Worm (Caenorhabditis elegans) whole organism, L2 larva: ENCODE results near the gene smg-4.

Source experiments
- C34F6.9 ChIP-seq: fragments of 150-350 bp; optimal IDR thresholded peaks from 2 replicates; lab custom pipeline; 2014; ENCODE audit warnings: missing biosample characterization, missing genetic modification characterization
- F13H6.1 ChIP-seq: sonication (generic microtip); optimal IDR thresholded peaks from 2 replicates; lab custom pipeline; 2016; ENCODE audit warnings: missing genetic modification characterization, missing compliant biosample characterization
- Y55F3AM.14 ChIP-seq: fragments of 200-800 bp; sonication (Bioruptor generic); optimal IDR thresholded peaks from 2 replicates; lab custom pipeline; 2018; ENCODE audit warnings: mild to moderate bottlenecking, missing genetic modification characterization, missing compliant biosample characterization
- ZK546.5 ChIP-seq: sonication (generic microtip); optimal IDR thresholded peaks from 2 replicates; lab custom pipeline; 2017; ENCODE audit warnings: missing biosample characterization, missing genetic modification characterization
- alr-1 ChIP-seq: fragments of 150-350 bp; optimal IDR thresholded peaks from 2 replicates; lab custom pipeline; 2014; ENCODE audit warnings: missing biosample characterization, missing genetic modification characterization
- ama-1 ChIP-seq: fragments of 150-350 bp; optimal IDR thresholded peaks from 2 replicates; lab custom pipeline; 2018; ENCODE audit warnings: inconsistent platforms
- ceh-16 ChIP-seq: fragments of 150-350 bp; optimal IDR thresholded peaks from 2 replicates; lab custom pipeline; 2014; ENCODE audit warnings: missing biosample characterization, missing genetic modification characterization
- crh-2 ChIP-seq: sonication (generic microtip); optimal IDR thresholded peaks from 2 replicates; lab custom pipeline; 2017; ENCODE audit warnings: missing biosample characterization, missing genetic modification characterization
- dmd-4 ChIP-seq: sonication (generic microtip); optimal IDR thresholded peaks from 2 replicates; lab custom pipeline; 2017; ENCODE audit warnings: missing biosample characterization, missing genetic modification characterization
- egl-27 ChIP-seq: sonication (generic microtip); optimal IDR thresholded peaks from 3 replicates; lab custom pipeline; 2017; ENCODE audit warnings: missing biosample characterization, missing genetic modification reagents, missing genetic modification characterization
- elt-1 ChIP-seq: fragments of 150-350 bp; optimal IDR thresholded peaks from 2 replicates; lab custom pipeline; 2014; ENCODE audit warnings: missing biosample characterization, missing genetic modification characterization
- elt-3 ChIP-seq: sonication (generic microtip); optimal IDR thresholded peaks from 2 replicates; lab custom pipeline; 2017; ENCODE audit warnings: missing biosample characterization, missing genetic modification characterization
- fos-1 ChIP-seq: fragments of 150-350 bp; optimal IDR thresholded peaks from 2 replicates; lab custom pipeline; 2014; ENCODE audit warnings: missing biosample characterization, missing genetic modification characterization
- lin-11 ChIP-seq: fragments of 150-350 bp; sonication (generic microtip); optimal IDR thresholded peaks from 2 replicates; lab custom pipeline; 2014; ENCODE audit warnings: missing biosample characterization, missing genetic modification characterization, inconsistent platforms, mixed read lengths
- lin-13 ChIP-seq: fragments of 150-350 bp; optimal IDR thresholded peaks from 2 replicates; lab custom pipeline; 2014; ENCODE audit warnings: missing biosample characterization, missing genetic modification reagents, missing genetic modification characterization
- lin-39 ChIP-seq: fragments of 150-350 bp; optimal IDR thresholded peaks from 2 replicates; lab custom pipeline; 2014; ENCODE audit warnings: missing biosample characterization, missing genetic modification reagents, missing genetic modification characterization
- mab-5 ChIP-seq: fragments of 150-350 bp; optimal IDR thresholded peaks from 2 replicates; lab custom pipeline; 2014; ENCODE audit warnings: missing biosample characterization, missing genetic modification characterization
- mbf-1 ChIP-seq: sonication (generic microtip); optimal IDR thresholded peaks from 2 replicates; lab custom pipeline; 2017; ENCODE audit warnings: missing biosample characterization, missing genetic modification characterization
- nhr-10 ChIP-seq: sonication (generic microtip); optimal IDR thresholded peaks from 2 replicates; lab custom pipeline; 2017; ENCODE audit warnings: missing biosample characterization, missing genetic modification characterization
- nhr-11 ChIP-seq: fragments of 150-350 bp; optimal IDR thresholded peaks from 2 replicates; lab custom pipeline; 2014; ENCODE audit warnings: missing biosample characterization, missing genetic modification characterization
- nhr-12 ChIP-seq: fragments of 150-350 bp; optimal IDR thresholded peaks from 2 replicates; lab custom pipeline; 2014; ENCODE audit warnings: missing biosample characterization, missing genetic modification characterization
- nhr-129 ChIP-seq: fragments of 150-350 bp; optimal IDR thresholded peaks from 2 replicates; lab custom pipeline; 2014; ENCODE audit warnings: missing biosample characterization, missing genetic modification characterization
- nhr-21 ChIP-seq: fragments of 150-350 bp; optimal IDR thresholded peaks from 2 replicates; lab custom pipeline; 2014; ENCODE audit warnings: missing biosample characterization, missing genetic modification characterization
- nhr-23 ChIP-seq: fragments of 150-350 bp; optimal IDR thresholded peaks from 2 replicates; lab custom pipeline; 2014; ENCODE audit warnings: missing biosample characterization, missing genetic modification reagents, missing genetic modification characterization
- nhr-25 ChIP-seq: fragments of 150-350 bp; sonication (generic microtip); optimal IDR thresholded peaks from 3 replicates; lab custom pipeline; 2014; ENCODE audit warnings: missing biosample characterization, missing genetic modification characterization
- nhr-77 ChIP-seq: fragments of 150-350 bp; optimal IDR thresholded peaks from 2 replicates; lab custom pipeline; 2014; ENCODE audit warnings: missing biosample characterization, missing genetic modification characterization
- peb-1 ChIP-seq: fragments of 150-350 bp; optimal IDR thresholded peaks from 2 replicates; lab custom pipeline; 2014; ENCODE audit warnings: missing biosample characterization, missing genetic modification characterization
- sma-3 ChIP-seq: sonication (generic microtip); optimal IDR thresholded peaks from 2 replicates; lab custom pipeline; 2016; ENCODE audit warnings: missing genetic modification reagents, missing genetic modification characterization, missing compliant biosample characterization
- sma-9 ChIP-seq, 2 experiments: fragments of 150-350 bp in 1 of 2; sonication (generic microtip) in 1 of 2; optimal IDR thresholded peaks; 2 replicates each; lab custom pipeline; 2014 to 2016; ENCODE audit warnings: missing genetic modification characterization in 2 of 2, mild to moderate bottlenecking in 1 of 2, missing biosample characterization in 1 of 2, missing compliant biosample characterization in 1 of 2, missing genetic modification reagents in 1 of 2, moderate library complexity in 1 of 2
- unc-39 ChIP-seq: fragments of 150-350 bp; optimal IDR thresholded peaks from 2 replicates; lab custom pipeline; 2014; ENCODE audit warnings: missing biosample characterization, missing genetic modification characterization
- unc-62 ChIP-seq: fragments of 150-350 bp; optimal IDR thresholded peaks from 2 replicates; lab custom pipeline; 2014; ENCODE audit warnings: missing biosample characterization, missing genetic modification reagents, missing genetic modification characterization
- zag-1 ChIP-seq: fragments of 150-350 bp; optimal IDR thresholded peaks from 2 replicates; lab custom pipeline; 2014; ENCODE audit warnings: missing biosample characterization, missing genetic modification characterization
- ztf-1 ChIP-seq: fragments of 200-800 bp; sonication (Bioruptor generic); conservative IDR thresholded peaks from 2 replicates; pipeline ENCODE4 v1.3.6; 2022; ENCODE audit warnings: missing genetic modification characterization, missing compliant biosample characterization
- ztf-4 ChIP-seq: fragments of 150-350 bp; optimal IDR thresholded peaks from 2 replicates; lab custom pipeline; 2014; ENCODE audit warnings: missing biosample characterization, missing genetic modification characterization

Gene smg-4

DNA sequence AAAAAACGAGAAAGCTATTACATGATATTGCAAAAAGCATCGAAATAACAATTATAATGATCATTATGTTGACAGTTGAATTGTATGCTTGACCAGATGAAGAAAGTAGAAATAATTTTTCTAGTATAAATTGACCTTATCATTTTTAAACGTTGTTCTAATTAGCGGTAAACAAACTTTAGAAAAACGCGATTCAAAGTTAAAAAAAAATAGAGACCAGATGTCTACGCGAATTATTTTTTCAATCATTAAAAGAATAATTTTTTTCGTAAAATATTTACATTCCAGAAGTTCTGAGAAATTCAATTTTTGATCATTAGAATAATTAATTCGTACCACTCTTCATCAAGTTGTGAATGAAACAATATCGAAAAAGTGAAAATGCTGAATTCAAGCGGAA is 24.4 kb upstream of the smg-4 start, which contains the start of gene F46B6.10:
F46B6.10 (minus strand) TSS at position 101 of the 400 bp plus-strand sequence.
- TF ChIP-seq unc-62 (GFP tag; lab: Kevin White, UChicago), result no peak
- no peak for TF ChIP-seq crh-2 (tag; lab: Kevin White, UChicago)
- TF ChIP-seq C34F6.9 (tag; lab: Kevin White, UChicago), result no peak
- no peak for TF ChIP-seq lin-39
- no peak for TF ChIP-seq ceh-16 (tag; lab: Kevin White, UChicago)
- no peak for TF ChIP-seq nhr-12 (tag; lab: Kevin White, UChicago)
- TF ChIP-seq lin-13 (GFP tag; lab: Kevin White, UChicago), result no peak
- TF ChIP-seq nhr-77, result no peak
- no peak for TF ChIP-seq nhr-11 (tag; lab: Kevin White, UChicago)
- TF ChIP-seq egl-27, result no peak
- no peak for TF ChIP-seq nhr-23 (tag; lab: Kevin White, UChicago)
- no peak for TF ChIP-seq alr-1 (tag; lab: Kevin White, UChicago)

DNA sequence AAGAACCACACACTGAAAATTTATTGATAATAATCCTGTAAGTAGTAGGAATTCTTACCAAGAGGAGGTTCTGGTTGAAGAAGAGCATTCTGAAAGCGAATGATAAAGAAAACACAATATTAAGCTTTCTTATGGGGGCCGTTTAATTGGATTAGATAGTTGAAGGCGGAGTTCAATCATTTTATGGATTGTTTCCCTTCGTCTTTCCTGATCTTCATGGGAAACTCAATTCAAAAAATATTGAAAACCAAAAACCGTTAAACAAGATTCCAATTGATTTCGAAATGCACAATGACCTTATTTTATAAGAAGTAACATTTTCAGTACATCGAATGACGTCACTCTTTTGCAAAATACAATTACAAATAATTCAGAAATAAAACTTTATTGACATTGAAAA is 21.5 kb upstream of the smg-4 start, which contains the start of gene F46B6.13:
F46B6.13 (minus strand) TSS at position 101 of the 400 bp plus-strand sequence.
- no peak for TF ChIP-seq ztf-4 (tag; lab: Kevin White, UChicago)
- TF ChIP-seq sma-3, result no peak
- TF ChIP-seq mbf-1, result no peak
- TF ChIP-seq zag-1 (tag; lab: Kevin White, UChicago), result no peak
- TF ChIP-seq nhr-23 (tag; lab: Kevin White, UChicago), result no peak

DNA sequence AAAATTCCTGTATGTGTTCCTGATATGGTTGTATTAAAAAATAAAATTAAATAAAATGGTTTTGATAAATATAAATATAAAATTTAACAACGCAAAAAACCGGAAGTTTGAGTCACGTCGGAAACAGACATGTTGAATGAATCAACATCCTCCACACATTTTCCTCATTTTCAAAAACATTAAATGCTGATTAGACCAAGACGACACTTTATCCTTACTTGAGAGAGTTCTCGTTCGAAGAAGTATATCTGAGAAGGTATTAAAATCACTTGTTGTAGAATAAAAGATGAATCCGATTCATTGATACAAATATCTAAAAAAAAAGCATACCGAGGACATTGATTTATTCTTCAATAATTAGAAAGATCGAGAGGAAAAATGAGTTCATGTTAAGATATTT is 20.7 kb upstream of the smg-4 start:
- TF ChIP-seq mab-5 (no peak), Y55F3AM.14 (GFP tag; lab: Kevin White, UChicago) (no peak), ceh-16 (tag; lab: Kevin White, UChicago) (no peak), unc-39 (no peak), elt-3 (tag; lab: Kevin White, UChicago) (no peak)

DNA sequence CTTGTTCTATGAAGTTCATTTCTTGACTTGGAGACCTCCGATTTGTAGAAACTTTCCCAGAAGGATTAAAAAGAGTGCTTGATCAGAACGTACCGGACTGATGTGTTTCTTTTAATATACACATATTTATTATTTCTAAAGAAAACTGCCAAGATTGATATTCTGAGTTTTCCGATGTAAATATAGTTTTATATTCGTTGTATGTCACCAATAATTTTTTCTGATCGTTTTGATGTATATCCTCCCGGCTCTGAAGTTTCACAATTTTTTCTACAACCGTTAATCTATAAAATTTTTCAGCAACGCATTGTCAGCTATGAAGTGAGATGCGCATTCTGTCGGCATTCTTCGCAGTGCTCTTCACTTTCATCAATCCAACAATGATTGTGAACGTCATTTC is 19.0 kb upstream of the smg-4 start, which contains the start of gene F46B6.9:
F46B6.9 (plus strand) TSS at position 301 of the 400 bp plus-strand sequence.
- no peak for TF ChIP-seq unc-62 (GFP tag; lab: Kevin White, UChicago)
- TF ChIP-seq nhr-10, result no peak
- TF ChIP-seq ceh-16 (tag; lab: Kevin White, UChicago), result no peak
- TF ChIP-seq crh-2 (tag; lab: Kevin White, UChicago), result no peak
- no peak for TF ChIP-seq nhr-77
- TF ChIP-seq nhr-129 (tag; lab: Kevin White, UChicago), result no peak
- TF ChIP-seq zag-1 (tag; lab: Kevin White, UChicago), result no peak
- no peak for TF ChIP-seq ZK546.5 (tag; lab: Kevin White, UChicago)
- TF ChIP-seq sma-9 (GFP tag; optimal IDR thresholded peaks at IDR 0.05; lab: Kevin White, UChicago), result no peak
- no peak for TF ChIP-seq sma-9 (tag; optimal IDR thresholded peaks at IDR 0.05; lab: Kevin White, UChicago)
- TF ChIP-seq elt-1 (tag; lab: Kevin White, UChicago), result no peak

DNA sequence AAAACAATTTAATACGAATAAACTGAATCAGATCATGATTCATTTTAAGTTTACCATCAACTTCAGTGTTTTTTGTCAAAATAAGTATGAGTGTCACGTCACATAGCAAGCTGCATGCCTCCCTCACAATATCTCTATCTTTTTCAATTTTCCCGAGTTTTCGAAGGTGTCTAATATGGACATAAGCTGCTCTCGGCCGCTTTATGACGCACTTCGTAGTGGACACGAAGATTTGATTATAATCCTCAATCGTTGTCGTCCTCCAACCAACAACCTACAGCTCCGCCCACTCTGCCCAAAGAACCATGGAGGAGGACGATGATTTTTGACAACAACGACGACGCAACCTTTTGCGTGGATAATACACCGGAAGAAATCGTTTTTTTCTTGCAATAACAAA is 18.5 kb upstream of the smg-4 start:
- no peak for TF ChIP-seq nhr-21
- TF ChIP-seq lin-11 (tag; lab: Kevin White, UChicago), result peak; percentile 20
- TF ChIP-seq nhr-25, result no peak
- TF ChIP-seq nhr-23 (tag; lab: Kevin White, UChicago), result no peak
- no peak for TF ChIP-seq alr-1 (tag; lab: Kevin White, UChicago)
- no peak for TF ChIP-seq dmd-4 (tag; lab: Kevin White, UChicago)

DNA sequence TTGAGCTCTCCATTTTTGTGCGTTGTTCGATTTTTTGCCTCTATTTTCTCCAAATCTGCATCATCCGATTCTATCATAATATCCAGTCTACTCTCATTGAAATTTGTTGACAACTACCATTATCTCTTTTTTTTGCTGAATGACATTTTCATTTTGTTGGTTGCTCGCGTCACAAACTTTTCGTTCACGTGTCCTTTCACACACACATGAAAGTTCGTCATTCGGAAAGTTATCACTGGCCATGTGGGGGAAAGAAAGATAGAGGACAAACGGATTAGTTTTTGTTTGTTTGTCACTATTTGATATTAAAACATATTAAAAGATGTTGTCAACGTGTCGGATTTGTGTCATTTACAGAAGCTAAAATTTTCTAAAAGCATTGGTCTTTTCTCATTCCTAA is 17.5 kb upstream of the smg-4 start:
- TF ChIP-seq nhr-23 (tag; lab: Kevin White, UChicago) (no peak), ama-1 (lab: Kevin White, UChicago) (no peak), nhr-25 (no peak), sma-9 (GFP tag; optimal IDR thresholded peaks at IDR 0.05; lab: Kevin White, UChicago) (peak; percentile 9), sma-9 (tag; optimal IDR thresholded peaks at IDR 0.05; lab: Kevin White, UChicago) (no peak)

DNA sequence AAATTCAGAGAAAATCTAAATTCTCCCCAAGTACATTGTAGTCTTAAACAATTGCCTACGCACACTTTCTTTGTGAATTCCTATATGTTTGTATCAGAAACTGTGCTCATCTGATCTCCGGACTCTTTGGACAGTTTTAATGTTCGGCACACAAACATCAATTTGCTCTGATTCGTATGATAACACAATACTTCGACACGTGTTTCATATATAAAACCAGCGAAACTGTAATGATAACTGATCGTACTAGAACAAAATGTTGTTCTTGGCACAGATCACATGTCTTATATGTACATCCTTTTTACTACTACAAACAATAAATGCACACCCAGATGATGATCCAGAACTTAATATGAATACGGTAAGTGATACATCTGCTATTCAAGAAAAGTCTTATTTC is 13.8 kb upstream of the smg-4 start, which contains the start of gene lipl-2:
lipl-2 (plus strand) TSS at position 236 of the 400 bp plus-strand sequence.
- peak; percentile 26 for TF ChIP-seq fos-1 (tag; lab: Kevin White, UChicago)
- TF ChIP-seq peb-1 (tag; lab: Kevin White, UChicago), result no peak
- TF ChIP-seq sma-9 (GFP tag; optimal IDR thresholded peaks at IDR 0.05; lab: Kevin White, UChicago), result peak; percentile 31
- no peak for TF ChIP-seq sma-9 (tag; optimal IDR thresholded peaks at IDR 0.05; lab: Kevin White, UChicago)
- no peak for TF ChIP-seq F13H6.1
- no peak for TF ChIP-seq nhr-12 (tag; lab: Kevin White, UChicago)
- peak; percentile 25 for TF ChIP-seq crh-2 (tag; lab: Kevin White, UChicago)
- no peak for TF ChIP-seq ztf-1 (GFP tag; lab: Robert Waterston, UW)
